Worm (Caenorhabditis elegans) whole organism, L4 larva: ENCODE measurements around the gene F29A7.6.

Experiments
- D1046.2 ChIP-seq: fragments of 200-800 bp; sonication (Bioruptor generic); IDR thresholded peaks from 2 replicates; pipeline ENCODE4 v1.3.6; 2022; ENCODE audit warnings: missing genetic modification characterization, missing compliant biosample characterization
- F37D6.2 ChIP-seq: sonication (generic microtip); optimal IDR thresholded peaks from 2 replicates; lab custom pipeline; 2016; ENCODE audit warnings: mild to moderate bottlenecking, missing genetic modification characterization, missing compliant biosample characterization
- R02D3.7 ChIP-seq: fragments of 150-350 bp; sonication (generic microtip); optimal IDR thresholded peaks from 3 replicates; lab custom pipeline; 2014; ENCODE audit warnings: missing biosample characterization, missing genetic modification characterization
- Y105C5A.15 ChIP-seq: fragments of 200-800 bp; sonication (Bioruptor generic); IDR thresholded peaks from 2 replicates; pipeline ENCODE4 v1.3.6; 2022; ENCODE audit warnings: missing genetic modification characterization, missing compliant biosample characterization
- ZK337.2 ChIP-seq: fragments of 200-800 bp; sonication (Bioruptor generic); IDR thresholded peaks from 2 replicates; pipeline ENCODE4 v1.3.6; 2022; ENCODE audit warnings: missing genetic modification reagents, missing genetic modification characterization, missing compliant biosample characterization
- ZK546.5 ChIP-seq, 2 experiments: sonication (generic microtip); optimal IDR thresholded peaks; 2 replicates each; lab custom pipeline; 2017; ENCODE audit warnings: missing biosample characterization in 2 of 2, missing genetic modification characterization in 2 of 2
- aly-2 ChIP-seq: sonication (generic microtip); optimal IDR thresholded peaks from 2 replicates; lab custom pipeline; 2018; ENCODE audit warnings: missing biosample characterization, missing genetic modification characterization
- ceh-20 ChIP-seq: fragments of 200-800 bp; sonication (Bioruptor generic); IDR thresholded peaks from 2 replicates; pipeline ENCODE4 v1.3.6; 2022; ENCODE audit warnings: missing genetic modification reagents, missing genetic modification characterization, missing compliant biosample characterization
- ceh-32 ChIP-seq: sonication (generic microtip); optimal IDR thresholded peaks from 2 replicates; lab custom pipeline; 2016; ENCODE audit warnings: mild to moderate bottlenecking, missing genetic modification characterization, missing compliant biosample characterization; ENCODE audit not compliant: poor library complexity
- ceh-62 ChIP-seq: sonication (generic microtip); optimal IDR thresholded peaks from 2 replicates; lab custom pipeline; 2017; ENCODE audit warnings: missing biosample characterization, missing genetic modification characterization
- ces-1 ChIP-seq: fragments of 150-350 bp; sonication (generic microtip); optimal IDR thresholded peaks from 4 replicates; lab custom pipeline; 2014; ENCODE audit warnings: missing biosample characterization, missing genetic modification reagents, missing genetic modification characterization
- cey-2 ChIP-seq: sonication (generic microtip); optimal IDR thresholded peaks from 3 replicates; lab custom pipeline; 2017; ENCODE audit warnings: missing genetic modification characterization, mild to moderate bottlenecking, missing compliant biosample characterization, antibody characterized with exemption, borderline replicate concordance; ENCODE audit not compliant: insufficient read depth
- ctbp-1 ChIP-seq: fragments of 200-800 bp; sonication (Bioruptor generic); IDR thresholded peaks from 2 replicates; pipeline ENCODE4 v1.3.6; 2022; ENCODE audit warnings: missing genetic modification reagents, missing genetic modification characterization, missing compliant biosample characterization
- daf-16 ChIP-seq, 3 experiments: sonication (generic microtip); optimal IDR thresholded peaks; 2 replicates each; lab custom pipeline; 2016 to 2017; ENCODE audit warnings: missing genetic modification characterization in 3 of 3, missing genetic modification reagents in 3 of 3, mild to moderate bottlenecking in 2 of 3, missing compliant biosample characterization in 2 of 3, missing biosample characterization in 1 of 3, moderate library complexity in 1 of 3
- dmd-8 ChIP-seq: fragments of 200-800 bp; sonication (Bioruptor generic); IDR thresholded peaks from 2 replicates; pipeline ENCODE4 v1.3.6; 2022; ENCODE audit warnings: missing genetic modification characterization, missing compliant biosample characterization
- dmd-9 ChIP-seq: fragments of 200-800 bp; sonication (Bioruptor generic); IDR thresholded peaks from 2 replicates; pipeline ENCODE4 v1.3.6; 2022; ENCODE audit warnings: missing genetic modification reagents, missing genetic modification characterization, missing compliant biosample characterization
- duxl-1 ChIP-seq: sonication (generic microtip); optimal IDR thresholded peaks from 2 replicates; lab custom pipeline; 2016; ENCODE audit warnings: mild to moderate bottlenecking, missing genetic modification characterization, moderate library complexity, missing compliant biosample characterization; ENCODE audit not compliant: poor library complexity
- fkh-10 ChIP-seq: fragments of 150-350 bp; optimal IDR thresholded peaks from 2 replicates; lab custom pipeline; 2014; ENCODE audit warnings: missing biosample characterization, missing genetic modification reagents, missing genetic modification characterization
- hlh-30 ChIP-seq: sonication (generic microtip); optimal IDR thresholded peaks from 2 replicates; lab custom pipeline; 2017; ENCODE audit warnings: antibody characterized with exemption, mild to moderate bottlenecking, missing genetic modification characterization, missing compliant biosample characterization; ENCODE audit not compliant: insufficient read depth
- hmg-1.1 ChIP-seq: fragments of 200-800 bp; sonication (Bioruptor generic); IDR thresholded peaks from 2 replicates; pipeline ENCODE4 v1.3.6; 2022; ENCODE audit warnings: missing genetic modification reagents, missing genetic modification characterization, missing compliant biosample characterization
- jun-1 ChIP-seq: fragments of 150-350 bp; optimal IDR thresholded peaks from 2 replicates; lab custom pipeline; 2014; ENCODE audit warnings: missing biosample characterization, missing genetic modification reagents, missing genetic modification characterization
- lin-1 ChIP-seq: fragments of 200-800 bp; sonication (Bioruptor generic); IDR thresholded peaks from 2 replicates; pipeline ENCODE4 v1.3.6; 2022; ENCODE audit warnings: missing genetic modification reagents, missing genetic modification characterization, missing compliant biosample characterization
- lin-38 ChIP-seq: fragments of 200-800 bp; sonication (Bioruptor generic); IDR thresholded peaks from 2 replicates; pipeline ENCODE4 v1.3.6; 2022; ENCODE audit warnings: missing genetic modification reagents, missing genetic modification characterization, missing compliant biosample characterization
- lin-39 ChIP-seq: fragments of 150-350 bp; optimal IDR thresholded peaks from 2 replicates; lab custom pipeline; 2014; ENCODE audit warnings: missing biosample characterization, missing genetic modification reagents, missing genetic modification characterization
- madf-9 ChIP-seq: fragments of 200-800 bp; sonication (Bioruptor generic); conservative IDR thresholded peaks from 2 replicates; pipeline ENCODE4 v1.3.6; 2022; ENCODE audit warnings: missing genetic modification reagents, missing genetic modification characterization, missing compliant biosample characterization
- mdl-1 ChIP-seq, 2 experiments: fragments of 150-350 bp in 1 of 2; sonication (generic microtip) in 1 of 2; optimal IDR thresholded peaks; 2 replicates each; lab custom pipeline; 2014 to 2017; ENCODE audit warnings: missing biosample characterization in 2 of 2, missing genetic modification characterization in 2 of 2
- mdt-29 ChIP-seq: fragments of 200-800 bp; sonication (Bioruptor generic); IDR thresholded peaks from 2 replicates; pipeline ENCODE4 v1.3.6; 2022; ENCODE audit warnings: missing genetic modification reagents, missing genetic modification characterization, missing compliant biosample characterization
- mxl-3 ChIP-seq: fragments of 200-800 bp; sonication (Bioruptor generic); optimal IDR thresholded peaks from 2 replicates; lab custom pipeline; 2018; ENCODE audit warnings: mild to moderate bottlenecking, missing genetic modification characterization, missing compliant biosample characterization
- nhr-10 ChIP-seq: fragments of 150-350 bp; optimal IDR thresholded peaks from 2 replicates; lab custom pipeline; 2014; ENCODE audit warnings: missing biosample characterization, missing genetic modification characterization
- nhr-102 ChIP-seq: sonication (generic microtip); optimal IDR thresholded peaks from 2 replicates; lab custom pipeline; 2016; ENCODE audit warnings: mild to moderate bottlenecking, missing genetic modification characterization, moderate library complexity, missing compliant biosample characterization
- nhr-237 ChIP-seq: sonication (generic microtip); optimal IDR thresholded peaks from 2 replicates; lab custom pipeline; 2017; ENCODE audit warnings: missing biosample characterization, missing genetic modification characterization
- nhr-41 ChIP-seq: fragments of 200-800 bp; sonication (Bioruptor generic); IDR thresholded peaks from 2 replicates; pipeline ENCODE4 v1.3.6; 2022; ENCODE audit warnings: missing genetic modification reagents, missing genetic modification characterization, missing compliant biosample characterization
- nhr-42 ChIP-seq: fragments of 200-800 bp; sonication (Bioruptor generic); IDR thresholded peaks from 2 replicates; pipeline ENCODE4 v1.3.6; 2022; ENCODE audit warnings: missing genetic modification characterization, missing compliant biosample characterization
- nhr-48 ChIP-seq: sonication (generic microtip); optimal IDR thresholded peaks from 2 replicates; lab custom pipeline; 2016; ENCODE audit warnings: mild to moderate bottlenecking, missing genetic modification characterization, missing compliant biosample characterization
- nhr-76 ChIP-seq: fragments of 150-350 bp; optimal IDR thresholded peaks from 2 replicates; lab custom pipeline; 2014; ENCODE audit warnings: missing biosample characterization, missing genetic modification characterization
- rbr-2 ChIP-seq: sonication (generic microtip); optimal IDR thresholded peaks from 2 replicates; lab custom pipeline; 2016; ENCODE audit warnings: missing genotype, missing genetic modification characterization, missing compliant biosample characterization
- sdz-12 ChIP-seq: fragments of 200-800 bp; sonication (Bioruptor generic); optimal IDR thresholded peaks from 2 replicates; lab custom pipeline; 2018; ENCODE audit warnings: mild to moderate bottlenecking, missing genetic modification characterization, missing compliant biosample characterization
- set-16 ChIP-seq: fragments of 200-800 bp; sonication (Bioruptor generic); IDR thresholded peaks from 2 replicates; pipeline ENCODE4 v1.3.6; 2022; ENCODE audit warnings: missing genetic modification reagents, missing genetic modification characterization, missing compliant biosample characterization
- skn-1 ChIP-seq: fragments of 150-350 bp; optimal IDR thresholded peaks from 2 replicates; lab custom pipeline; 2014; ENCODE audit warnings: missing biosample characterization, missing genetic modification characterization
- snpc-1.2 ChIP-seq: fragments of 200-800 bp; sonication (Bioruptor generic); IDR thresholded peaks from 2 replicates; pipeline ENCODE4 v1.3.6; 2022; ENCODE audit warnings: missing genetic modification reagents, missing genetic modification characterization, missing compliant biosample characterization
- snpc-4 ChIP-seq: fragments of 150-350 bp; optimal IDR thresholded peaks from 2 replicates; lab custom pipeline; 2014; ENCODE audit warnings: missing biosample characterization, missing genetic modification characterization
- tag-97 ChIP-seq: fragments of 200-800 bp; sonication (Bioruptor generic); IDR thresholded peaks from 2 replicates; pipeline ENCODE4 v1.3.6; 2022; ENCODE audit warnings: missing genetic modification characterization, missing compliant biosample characterization
- tra-1 ChIP-seq: fragments of 200-800 bp; sonication (Bioruptor generic); IDR thresholded peaks from 2 replicates; pipeline ENCODE4 v1.3.6; 2022; ENCODE audit warnings: missing genetic modification reagents, missing genetic modification characterization, missing compliant biosample characterization
- unc-62 ChIP-seq, 3 experiments: fragments of 150-350 bp in 1 of 3; sonication (generic microtip); optimal IDR thresholded peaks in 2 of 3; peaks in 1 of 3; 1 replicate in 1 of 3; 2 replicates in 2 of 3; lab custom pipeline; 2014 to 2017; ENCODE audit warnings: missing biosample characterization in 3 of 3, missing genetic modification characterization in 3 of 3, missing genetic modification reagents in 3 of 3, missing genotype in 1 of 3
- zag-1 ChIP-seq: fragments of 150-350 bp; optimal IDR thresholded peaks from 2 replicates; lab custom pipeline; 2014; ENCODE audit warnings: missing biosample characterization, missing genetic modification characterization
- zip-2 ChIP-seq: fragments of 150-350 bp; optimal IDR thresholded peaks from 2 replicates; lab custom pipeline; 2014; ENCODE audit warnings: missing biosample characterization, missing genetic modification characterization

Gene F29A7.6

ce11 chrII:2801764-2802163 is 49.4 kb upstream of the F29A7.6 start:
- TF ChIP-seq dmd-9 (no peak), mdt-29 (GFP tag; lab: Robert Waterston, UW) (no peak), daf-16 (GFP tag; optimal IDR thresholded peaks at IDR 0.05; lab: Kevin White, UChicago) (no peak), daf-16 (tag; optimal IDR thresholded peaks at IDR 0.05; lab: Kevin White, UChicago) (no peak), set-16 (GFP tag; lab: Robert Waterston, UW) (peak; percentile 54), nhr-42 (GFP tag; lab: Robert Waterston, UW) (no peak), madf-9 (no peak), sdz-12 (GFP tag; lab: Kevin White, UChicago) (no peak), hmg-1.1 (no peak), unc-62 (GFP tag; optimal IDR thresholded peaks at IDR 0.05 in 1 of 2; lab: Kevin White, UChicago) (peak in 1 of 2 experiments; percentile 55), unc-62 (tag; optimal IDR thresholded peaks at IDR 0.05; lab: Kevin White, UChicago) (no peak), duxl-1 (tag; lab: Kevin White, UChicago) (no peak), ZK337.2 (no peak), fkh-10 (GFP tag; lab: Kevin White, UChicago) (no peak), nhr-41 (GFP tag; lab: Robert Waterston, UW) (no peak), zip-2 (tag; lab: Kevin White, UChicago) (no peak), R02D3.7 (tag; lab: Kevin White, UChicago) (no peak), Y105C5A.15 (no peak), skn-1 (tag; lab: Kevin White, UChicago) (no peak)

ce11 chrII:2800550-2801233 is 48.3 kb upstream of the F29A7.6 start, which contains the start of gene nhr-119:
Gene nhr-119, minus strand, starts transcription at chrII:2800600.
- TF ChIP-seq ceh-62 (tag; lab: Kevin White, UChicago) (no peak), nhr-76 (tag; lab: Kevin White, UChicago) (no peak), lin-39 (tag; lab: Kevin White, UChicago) (no peak), skn-1 (tag; lab: Kevin White, UChicago) (no peak), dmd-9 (no peak), set-16 (GFP tag; lab: Robert Waterston, UW) (no peak), rbr-2 (tag; lab: Kevin White, UChicago) (peak; percentile 12), ZK546.5 (tag; optimal IDR thresholded peaks at IDR 0.05; lab: Kevin White, UChicago) (no peak), ces-1 (GFP tag; lab: Kevin White, UChicago) (no peak), mdt-29 (GFP tag; lab: Robert Waterston, UW) (0 out of 2 replicates have a peak, but pooled peaks have one; percentile 31), nhr-48 (tag; lab: Kevin White, UChicago) (peak; percentile 93), unc-62 (GFP tag; optimal IDR thresholded peaks at IDR 0.05 in 1 of 2; lab: Kevin White, UChicago) (peak in 1 of 2 experiments; percentile 68), unc-62 (tag; optimal IDR thresholded peaks at IDR 0.05; lab: Kevin White, UChicago) (no peak), cey-2 (tag; lab: Kevin White, UChicago) (peak; percentile 51), ctbp-1 (no peak), nhr-237 (tag; lab: Kevin White, UChicago) (no peak), snpc-4 (no peak), mxl-3 (GFP tag; lab: Kevin White, UChicago) (peak; percentile 89), D1046.2 (GFP tag; lab: Robert Waterston, UW) (no peak), mdl-1 (tag; optimal IDR thresholded peaks at IDR 0.05; lab: Kevin White, UChicago) (peak; percentile 11 to 81), nhr-41 (GFP tag; lab: Robert Waterston, UW) (no peak), ceh-32 (tag; lab: Kevin White, UChicago) (no peak), dmd-8 (GFP tag; lab: Robert Waterston, UW) (no peak), tag-97 (GFP tag; lab: Robert Waterston, UW) (no peak), sdz-12 (GFP tag; lab: Kevin White, UChicago) (no peak), ceh-20 (GFP tag; lab: Robert Waterston, UW) (peak; percentile 70), snpc-1.2 (no peak), jun-1 (tag; lab: Kevin White, UChicago) (peak; percentile 22), hlh-30 (tag; lab: Kevin White, UChicago) (peak; percentile 73), nhr-10 (tag; lab: Kevin White, UChicago) (peak; percentile 8), tra-1 (peak; percentile 83), aly-2 (tag; lab: Kevin White, UChicago) (no peak), F37D6.2 (tag; lab: Kevin White, UChicago) (no peak), hmg-1.1 (peak; percentile 59), zag-1 (no peak), fkh-10 (GFP tag; lab: Kevin White, UChicago) (no peak), nhr-102 (tag; lab: Kevin White, UChicago) (peak; percentile 85), lin-38 (GFP tag; lab: Robert Waterston, UW) (peak; percentile 35; the same call in 1 of the 2 replicates), nhr-42 (GFP tag; lab: Robert Waterston, UW) (no peak), lin-1 (GFP tag; lab: Robert Waterston, UW) (peak; percentile 74)
